Fruit fly (Drosophila melanogaster) whole organism, prepupa: ENCODE results near the gene LManV.
A peak's percentile ranks its signal among the peaks of the same experiment; 100 is the strongest.

Source experiments
- Blimp-1 ChIP-seq: fragments of 200-800 bp; sonication (Bioruptor generic); optimal IDR thresholded peaks from 3 replicates; lab custom pipeline; 2017; ENCODE audit warnings: missing biosample characterization, missing genetic modification characterization, mild to moderate bottlenecking, moderate library complexity, missing genetic modification reagents
- CG10631 ChIP-seq: fragments of 200-800 bp; sonication (Bioruptor generic); optimal IDR thresholded peaks from 2 replicates; lab custom pipeline; 2016; ENCODE audit warnings: missing biosample characterization, missing genetic modification characterization
- CG10669 ChIP-seq: fragments of 200-800 bp; sonication (Bioruptor generic); optimal IDR thresholded peaks from 3 replicates; lab custom pipeline; 2018; ENCODE audit warnings: missing biosample characterization, mild to moderate bottlenecking, missing genetic modification characterization, moderate library complexity
- CG11762 ChIP-seq: fragments of 200-800 bp; sonication (Bioruptor generic); optimal IDR thresholded peaks from 3 replicates; lab custom pipeline; 2016; ENCODE audit warnings: missing biosample characterization, missing genetic modification characterization; ENCODE audit not compliant: insufficient read depth
- CG15336 ChIP-seq: fragments of 200-800 bp; sonication (Bioruptor generic); IDR thresholded peaks from 2 replicates; pipeline ENCODE4 v1.3.6; 2022; ENCODE audit warnings: missing biosample characterization, missing genetic modification characterization
- CG1621 ChIP-seq: fragments of 200-800 bp; sonication (Bioruptor generic); optimal IDR thresholded peaks from 3 replicates; lab custom pipeline; 2018; ENCODE audit warnings: missing biosample characterization, mild to moderate bottlenecking, missing genetic modification characterization
- CG16779 ChIP-seq: fragments of 200-800 bp; sonication (Bioruptor generic); optimal IDR thresholded peaks from 3 replicates; lab custom pipeline; 2017; ENCODE audit warnings: missing biosample characterization, mild to moderate bottlenecking, missing genetic modification characterization
- CG3032 ChIP-seq: fragments of 200-800 bp; optimal IDR thresholded peaks from 2 replicates; lab custom pipeline; 2019; ENCODE audit warnings: missing biosample characterization, mild to moderate bottlenecking, missing genetic modification characterization, moderate library complexity
- CG31627 ChIP-seq: fragments of 200-800 bp; sonication (Bioruptor generic); optimal IDR thresholded peaks from 3 replicates; lab custom pipeline; 2016; ENCODE audit warnings: missing biosample characterization, missing genetic modification characterization
- CG32006 ChIP-seq: fragments of 200-800 bp; sonication (Bioruptor generic); optimal IDR thresholded peaks from 3 replicates; lab custom pipeline; 2017; ENCODE audit warnings: missing biosample characterization, mild to moderate bottlenecking, missing genetic modification characterization
- CG3919 ChIP-seq: fragments of 200-800 bp; sonication (Bioruptor generic); optimal IDR thresholded peaks from 3 replicates; lab custom pipeline; 2016; ENCODE audit warnings: missing biosample characterization, missing genetic modification characterization
- CG4318 ChIP-seq: fragments of 200-800 bp; sonication (Bioruptor generic); optimal IDR thresholded peaks from 3 replicates; lab custom pipeline; 2017; ENCODE audit warnings: missing biosample characterization, mild to moderate bottlenecking, missing genetic modification characterization
- CG6163 ChIP-seq: fragments of 200-800 bp; sonication (Bioruptor generic); IDR thresholded peaks from 3 replicates; pipeline ENCODE4 v1.3.6; 2022; ENCODE audit warnings: missing biosample characterization, missing genetic modification characterization
- CG6792 ChIP-seq: fragments of 200-800 bp; sonication (Bioruptor generic); optimal IDR thresholded peaks from 3 replicates; lab custom pipeline; 2016; ENCODE audit warnings: missing biosample characterization, missing genetic modification characterization
- CG6808 ChIP-seq: fragments of 200-800 bp; sonication (Bioruptor generic); optimal IDR thresholded peaks from 3 replicates; lab custom pipeline; 2017; ENCODE audit warnings: missing biosample characterization, missing genetic modification characterization, mild to moderate bottlenecking, moderate library complexity, missing genetic modification reagents
- CG6854 ChIP-seq: fragments of 200-800 bp; sonication (Bioruptor generic); optimal IDR thresholded peaks from 2 replicates; lab custom pipeline; 2017; ENCODE audit warnings: missing biosample characterization, mild to moderate bottlenecking, missing genetic modification characterization
- CG7368 ChIP-seq: fragments of 200-800 bp; sonication (Bioruptor generic); optimal IDR thresholded peaks from 3 replicates; lab custom pipeline; 2016; ENCODE audit warnings: missing biosample characterization, missing genetic modification characterization
- CG8119 ChIP-seq: fragments of 200-800 bp; sonication (Bioruptor generic); IDR thresholded peaks from 3 replicates; pipeline ENCODE4 v1.3.6; 2022; ENCODE audit warnings: missing biosample characterization, missing genetic modification characterization
- CG8319 ChIP-seq: fragments of 200-800 bp; sonication (Bioruptor generic); optimal IDR thresholded peaks from 3 replicates; lab custom pipeline; 2016; ENCODE audit warnings: missing biosample characterization, missing genetic modification characterization
- Eip75B ChIP-seq: fragments of 200-800 bp; sonication (Bioruptor generic); optimal IDR thresholded peaks from 3 replicates; lab custom pipeline; 2016; ENCODE audit warnings: missing biosample characterization, missing genetic modification characterization
- Eip78C ChIP-seq: fragments of 200-800 bp; sonication (Bioruptor generic); peaks from one replicate; lab custom pipeline; 2016; ENCODE audit warnings: missing biosample characterization, missing genetic modification characterization
- Eip93F ChIP-seq: fragments of 200-800 bp; sonication (Bioruptor generic); optimal IDR thresholded peaks from 2 replicates; lab custom pipeline; 2016; ENCODE audit warnings: missing biosample characterization, mild to moderate bottlenecking, missing genetic modification characterization
- Ets96B ChIP-seq: fragments of 200-800 bp; optimal IDR thresholded peaks from 2 replicates; lab custom pipeline; 2019; ENCODE audit warnings: missing biosample characterization, mild to moderate bottlenecking, missing genetic modification characterization, moderate library complexity
- Hr39 ChIP-seq: fragments of 200-800 bp; sonication (Bioruptor generic); optimal IDR thresholded peaks from 2 replicates; lab custom pipeline; 2016; ENCODE audit warnings: missing biosample characterization, missing genetic modification characterization
- Hr4 ChIP-seq: fragments of 200-800 bp; sonication (Bioruptor generic); optimal IDR thresholded peaks from 3 replicates; lab custom pipeline; 2016; ENCODE audit warnings: missing biosample characterization, missing genetic modification characterization
- Lpt ChIP-seq: fragments of 200-800 bp; sonication (Bioruptor generic); optimal IDR thresholded peaks from 3 replicates; lab custom pipeline; 2016; ENCODE audit warnings: missing biosample characterization, missing genetic modification characterization
- Met ChIP-seq: fragments of 200-800 bp; sonication (Bioruptor generic); optimal IDR thresholded peaks from 3 replicates; lab custom pipeline; 2016; ENCODE audit warnings: missing biosample characterization, missing genetic modification characterization
- OdsH ChIP-seq: fragments of 200-800 bp; sonication (Bioruptor generic); optimal IDR thresholded peaks from 3 replicates; lab custom pipeline; 2016; ENCODE audit warnings: missing biosample characterization, missing genetic modification characterization
- Smox ChIP-seq: fragments of 200-800 bp; sonication (Bioruptor generic); optimal IDR thresholded peaks from 3 replicates; lab custom pipeline; 2016; ENCODE audit warnings: missing biosample characterization, missing genetic modification characterization
- Sox102F ChIP-seq: fragments of 200-800 bp; sonication (Bioruptor generic); optimal IDR thresholded peaks from 2 replicates; lab custom pipeline; 2016; ENCODE audit warnings: missing biosample characterization, mild to moderate bottlenecking, missing genetic modification characterization
- Sox14 ChIP-seq: fragments of 200-800 bp; sonication (Bioruptor generic); optimal IDR thresholded peaks from 3 replicates; lab custom pipeline; 2016; ENCODE audit warnings: missing biosample characterization, missing genetic modification characterization
- Sox15 ChIP-seq: fragments of 200-800 bp; sonication (Bioruptor generic); optimal IDR thresholded peaks from 3 replicates; lab custom pipeline; 2016; ENCODE audit warnings: missing biosample characterization, missing genetic modification characterization
- achi ChIP-seq: fragments of 200-800 bp; sonication (Bioruptor generic); optimal IDR thresholded peaks from 3 replicates; lab custom pipeline; 2016; ENCODE audit warnings: missing biosample characterization, missing genetic modification characterization
- acj6 ChIP-seq: fragments of 200-800 bp; sonication (Bioruptor generic); optimal IDR thresholded peaks from 3 replicates; lab custom pipeline; 2016; ENCODE audit warnings: missing biosample characterization, missing genetic modification characterization
- cyc ChIP-seq: fragments of 200-800 bp; sonication (Bioruptor generic); optimal IDR thresholded peaks from 3 replicates; lab custom pipeline; 2016; ENCODE audit warnings: missing biosample characterization, missing genetic modification characterization
- dac ChIP-seq: fragments of 200-800 bp; sonication (Bioruptor generic); optimal IDR thresholded peaks from 2 replicates; lab custom pipeline; 2017; ENCODE audit warnings: missing biosample characterization, mild to moderate bottlenecking, missing genetic modification characterization
- eg ChIP-seq: fragments of 200-800 bp; sonication (Bioruptor generic); IDR thresholded peaks from 3 replicates; pipeline ENCODE4 v1.3.6; 2022; ENCODE audit warnings: missing biosample characterization, missing genetic modification characterization
- fd85E ChIP-seq: fragments of 200-800 bp; sonication (Bioruptor generic); optimal IDR thresholded peaks from 3 replicates; lab custom pipeline; 2016; ENCODE audit warnings: missing biosample characterization, missing genetic modification characterization
- fkh ChIP-seq: fragments of 200-800 bp; sonication (Bioruptor generic); optimal IDR thresholded peaks from 3 replicates; lab custom pipeline; 2017; ENCODE audit warnings: missing biosample characterization, mild to moderate bottlenecking, missing genetic modification characterization, moderate library complexity
- lz ChIP-seq: fragments of 200-800 bp; sonication (Bioruptor generic); optimal IDR thresholded peaks from 3 replicates; lab custom pipeline; 2016; ENCODE audit warnings: missing biosample characterization, missing genetic modification characterization
- pdm3 ChIP-seq: fragments of 200-800 bp; sonication (Bioruptor generic); optimal IDR thresholded peaks from 3 replicates; lab custom pipeline; 2016; ENCODE audit warnings: missing biosample characterization, missing genetic modification characterization
- salr ChIP-seq, 2 experiments: fragments of 200-800 bp; sonication (Bioruptor generic); optimal IDR thresholded peaks; 3 replicates each; lab custom pipeline; 2016 to 2018; ENCODE audit warnings: missing biosample characterization in 2 of 2, missing genetic modification characterization in 2 of 2, mild to moderate bottlenecking in 1 of 2
- spab ChIP-seq: fragments of 200-800 bp; sonication (Bioruptor generic); optimal IDR thresholded peaks from 2 replicates; lab custom pipeline; 2017; ENCODE audit warnings: missing biosample characterization, mild to moderate bottlenecking, missing genetic modification characterization, missing genetic modification reagents
- ss ChIP-seq, 2 experiments: fragments of 200-800 bp; sonication (Bioruptor generic); optimal IDR thresholded peaks; 2 replicates in 1 of 2; 3 replicates in 1 of 2; lab custom pipeline; 2017 to 2018; ENCODE audit warnings: mild to moderate bottlenecking in 2 of 2, missing biosample characterization in 2 of 2, missing genetic modification characterization in 2 of 2, moderate library complexity in 1 of 2
- svp ChIP-seq: fragments of 200-800 bp; sonication (Bioruptor generic); peaks from one replicate; lab custom pipeline; 2016; ENCODE audit warnings: missing biosample characterization, missing genetic modification characterization
- topi ChIP-seq: fragments of 200-800 bp; sonication (Bioruptor generic); optimal IDR thresholded peaks from 3 replicates; lab custom pipeline; 2016; ENCODE audit warnings: missing biosample characterization, missing genetic modification characterization
- vri ChIP-seq: fragments of 200-800 bp; sonication (Bioruptor generic); optimal IDR thresholded peaks from 3 replicates; lab custom pipeline; 2016; ENCODE audit warnings: missing biosample characterization, mild to moderate bottlenecking, missing genetic modification characterization

The LManV gene

DNA sequence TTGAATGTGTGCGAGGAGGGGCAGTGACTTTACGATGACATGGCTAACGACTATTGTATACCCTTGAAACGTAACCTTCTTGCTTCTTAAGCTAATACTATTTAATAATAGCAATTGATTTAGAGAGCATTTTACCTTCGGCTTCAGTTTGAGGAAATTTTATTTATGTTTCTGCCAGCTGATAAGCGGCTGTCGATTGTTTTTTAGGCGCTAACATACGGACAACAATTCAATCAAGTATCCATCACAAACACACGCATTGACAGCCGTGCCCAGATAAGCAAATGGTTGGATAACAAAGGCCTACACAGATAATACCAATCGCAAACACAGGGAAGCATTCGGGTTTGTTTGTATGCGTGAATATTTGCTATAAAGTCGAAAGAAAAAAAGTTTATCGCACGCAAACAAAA, 37.8 kb downstream of the LManV start (continued):
- no peak for TF ChIP-seq CG3032 (tag; lab: Kevin White, UChicago)
- TF ChIP-seq acj6 (GFP tag; lab: Kevin White, UChicago) = peak; percentile 15
- peak; percentile 15 for TF ChIP-seq lz (GFP tag; lab: Kevin White, UChicago)
- peak; percentile 54; the same call in 1 of the 2 replicates for TF ChIP-seq CG15336 (GFP tag; lab: Robert Waterston, UW)
- peak; percentile 8 for TF ChIP-seq Sox102F (GFP tag; lab: Kevin White, UChicago)
- TF ChIP-seq cyc (GFP tag; lab: Kevin White, UChicago) = no peak
- peak; percentile 15 for TF ChIP-seq CG8319

DNA sequence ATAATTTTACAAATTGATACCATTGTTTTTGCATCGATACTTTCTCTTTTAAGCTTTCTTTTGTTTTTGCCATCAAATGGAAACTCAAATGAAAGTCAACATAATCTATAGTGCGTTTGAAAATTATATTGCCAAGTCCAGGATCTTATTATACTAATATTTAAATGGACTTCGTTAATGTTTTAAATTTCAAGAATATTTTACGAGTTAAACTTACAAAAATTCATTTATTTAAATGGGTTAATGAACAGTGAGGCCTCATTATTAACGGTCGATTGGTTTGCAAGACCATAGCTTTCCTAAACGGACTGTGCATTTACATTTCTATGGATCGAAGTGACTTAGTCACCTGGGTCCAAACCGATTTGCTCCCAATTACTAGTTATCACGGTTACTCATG, 39.7 kb downstream of the LManV start:
- no peak for TF ChIP-seq CG31627 (GFP tag; lab: Kevin White, UChicago)
- peak; percentile 20 for TF ChIP-seq Met (GFP tag; lab: Kevin White, UChicago)
- TF ChIP-seq topi (GFP tag; lab: Kevin White, UChicago) = peak; percentile 5
- TF ChIP-seq svp (GFP tag; lab: Kevin White, UChicago) = peak; percentile 69
- peak; percentile 10 for TF ChIP-seq cyc (GFP tag; lab: Kevin White, UChicago)
- peak; percentile 34 for TF ChIP-seq CG32006 (GFP tag; lab: Kevin White, UChicago)
- peak; percentile 33 for TF ChIP-seq Hr4
- no peak for TF ChIP-seq CG10669 (GFP tag; lab: Kevin White, UChicago)
- TF ChIP-seq Eip78C (GFP tag; lab: Kevin White, UChicago) = peak; percentile 38
- TF ChIP-seq, all 60 proteins: peak for 7

DNA sequence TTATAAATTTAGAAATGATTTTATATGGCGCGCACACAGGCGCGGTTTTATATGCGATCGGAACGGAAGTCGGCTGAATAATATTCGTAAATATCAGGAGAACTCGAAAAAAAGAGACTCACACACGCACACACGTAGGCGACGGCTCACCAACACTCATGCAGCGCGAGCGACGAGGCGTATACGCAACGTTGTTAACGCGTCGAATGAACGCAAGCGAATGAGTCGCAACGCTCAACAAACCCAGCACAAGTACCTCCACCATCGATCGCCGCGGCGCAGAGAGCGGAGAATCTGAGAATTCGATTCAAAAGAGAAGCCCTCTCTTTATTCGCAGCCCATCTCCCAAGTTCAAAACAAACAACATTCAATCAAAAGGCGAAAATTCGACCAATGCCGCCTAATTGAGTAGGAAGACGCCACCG, 40.5 kb downstream of the LManV start:
- peak; percentile 41 to 57 for TF ChIP-seq ss (GFP tag; optimal IDR thresholded peaks at IDR 0.05; lab: Kevin White, UChicago)
- peak; percentile 61 for TF ChIP-seq Eip93F (GFP tag; lab: Kevin White, UChicago)
- no peak for TF ChIP-seq CG4318 (GFP tag; lab: Kevin White, UChicago)
- peak; percentile 3 for TF ChIP-seq Met (GFP tag; lab: Kevin White, UChicago)
- TF ChIP-seq salr (GFP tag; optimal IDR thresholded peaks at IDR 0.05; lab: Kevin White, UChicago) = no peak
- peak; percentile 7 for TF ChIP-seq lz (GFP tag; lab: Kevin White, UChicago)
- TF ChIP-seq CG6854 (GFP tag; lab: Kevin White, UChicago) = peak; percentile 76
- peak; percentile 19 for TF ChIP-seq CG6808
- TF ChIP-seq Sox102F (GFP tag; lab: Kevin White, UChicago) = peak; percentile 31
- TF ChIP-seq CG6792 (GFP tag; lab: Kevin White, UChicago) = no peak
- TF ChIP-seq topi (GFP tag; lab: Kevin White, UChicago) = peak; percentile 33
- no peak for TF ChIP-seq Hr39 (GFP tag; lab: Kevin White, UChicago)
- peak; percentile 81 for TF ChIP-seq fkh (GFP tag; lab: Kevin White, UChicago)
- TF ChIP-seq CG10669 (GFP tag; lab: Kevin White, UChicago) = no peak
- TF ChIP-seq Blimp-1 (GFP tag; lab: Kevin White, UChicago) = no peak
- peak; percentile 5 for TF ChIP-seq Ets96B
- TF ChIP-seq dac (GFP tag; lab: Kevin White, UChicago) = no peak
- TF ChIP-seq svp (GFP tag; lab: Kevin White, UChicago) = peak; percentile 58
- TF ChIP-seq Eip75B (GFP tag; lab: Kevin White, UChicago) = peak; percentile 26
- TF ChIP-seq CG10631 = no peak
- peak; percentile 37 for TF ChIP-seq fd85E (GFP tag; lab: Kevin White, UChicago)
- no peak for TF ChIP-seq Hr4
- no peak for TF ChIP-seq CG1621 (tag; lab: Kevin White, UChicago)
- peak; percentile 67; the same call in 2 of the 3 replicates for TF ChIP-seq CG6163
- no peak for TF ChIP-seq Smox (GFP tag; lab: Kevin White, UChicago)
- TF ChIP-seq CG3032 (tag; lab: Kevin White, UChicago) = no peak
- TF ChIP-seq vri = peak; percentile 95
- no peak for TF ChIP-seq CG8119 (GFP tag; lab: Robert Waterston, UW)
- TF ChIP-seq CG16779 = peak; percentile 32
- TF ChIP-seq eg (GFP tag; lab: Robert Waterston, UW) = peak; percentile 57; the same call in 2 of the 3 replicates
- peak; percentile 58 for TF ChIP-seq Lpt (GFP tag; lab: Kevin White, UChicago)
- TF ChIP-seq CG7368 (GFP tag; lab: Kevin White, UChicago) = no peak
- peak; percentile 62 for TF ChIP-seq Sox14 (GFP tag; lab: Kevin White, UChicago)
- no peak for TF ChIP-seq pdm3 (GFP tag; lab: Kevin White, UChicago)
- no peak for TF ChIP-seq spab (GFP tag; lab: Kevin White, UChicago)
- TF ChIP-seq OdsH (GFP tag; lab: Kevin White, UChicago) = no peak
- peak; percentile 38 for TF ChIP-seq CG3919 (GFP tag; lab: Kevin White, UChicago)
- TF ChIP-seq Sox15 = no peak
- no peak for TF ChIP-seq achi (GFP tag; lab: Kevin White, UChicago)
- TF ChIP-seq CG11762 (GFP tag; lab: Kevin White, UChicago) = no peak
